Fruit fly (Drosophila melanogaster): ENCODE measurements around the gene CG14297.
A peak's percentile ranks its signal among the peaks of the same experiment; 100 is the strongest.

Gene CG14297

dm6 chr3R:18917976-18918871 lies 20.3 kb downstream of the CG14297 start (continued):
- peak; percentile 46 for TF ChIP-seq Fer3 (tag; optimal IDR thresholded peaks at IDR 0.05)
- TF ChIP-seq CrebB (tag; optimal IDR thresholded peaks at IDR 0.05) = no peak
- peak; percentile 43; the same call in 1 of the 2 replicates for TF ChIP-seq sob (GFP tag; IDR thresholded peaks at IDR 0.05)
- no peak for TF ChIP-seq CG18619 (GFP tag; optimal IDR thresholded peaks at IDR 0.05)
- peak; percentile 55 for TF ChIP-seq Hmr (GFP tag; optimal IDR thresholded peaks at IDR 0.05)
- TF ChIP-seq CG17912 (GFP tag; optimal IDR thresholded peaks at IDR 0.05) = peak; percentile 16
- peak; percentile 90 for TF ChIP-seq Med (GFP tag)
- TF ChIP-seq CG12769 (tag; optimal IDR thresholded peaks at IDR 0.05) = peak; percentile 61
- TF ChIP-seq otp (GFP tag; IDR thresholded peaks at IDR 0.05) = 0 out of 3 replicates have a peak, but pooled peaks have one; percentile 7
- TF ChIP-seq bab2 (GFP tag; optimal IDR thresholded peaks at IDR 0.05) = no peak
- peak; percentile 37; the same call in 1 of the 2 replicates for TF ChIP-seq wdn (GFP tag; IDR thresholded peaks at IDR 0.05)
- peak; percentile 19; the same call in 1 of the 2 replicates for TF ChIP-seq Rfx (GFP tag; IDR thresholded peaks at IDR 0.05)
- TF ChIP-seq HLH3B (GFP tag; IDR thresholded peaks at IDR 0.05) = peak; percentile 7; the same call in 1 of the 2 replicates
- peak; percentile 80 for TF ChIP-seq lilli (GFP tag; optimal IDR thresholded peaks at IDR 0.05)
- TF ChIP-seq CG11504 (tag; optimal IDR thresholded peaks at IDR 0.05) = peak; percentile 58
- peak; percentile 11 for TF ChIP-seq CG2678 (tag; optimal IDR thresholded peaks at IDR 0.05)
- peak; percentile 34 for TF ChIP-seq CG13296 (GFP tag; optimal IDR thresholded peaks at IDR 0.05)
- TF ChIP-seq fd3F (GFP tag; optimal IDR thresholded peaks at IDR 0.05) = no peak
- TF ChIP-seq CG13624 (GFP tag; optimal IDR thresholded peaks at IDR 0.05) = peak; percentile 43
- peak; percentile 96 for TF ChIP-seq Xrp1 (GFP tag; IDR thresholded peaks at IDR 0.05)
- TF ChIP-seq so (GFP tag; IDR thresholded peaks at IDR 0.05) = peak; percentile 35; the same call in 2 of the 3 replicates
- no peak for TF ChIP-seq CG12391 (tag; optimal IDR thresholded peaks at IDR 0.05)
- TF ChIP-seq ham (GFP tag; IDR thresholded peaks at IDR 0.05) = no peak
- TF ChIP-seq corto (GFP tag; optimal IDR thresholded peaks at IDR 0.05) = peak; percentile 59
- peak; percentile 51; the same call in 1 of the 2 replicates for TF ChIP-seq vvl (GFP tag; IDR thresholded peaks at IDR 0.05)
- peak; percentile 92 for TF ChIP-seq CTCF (GFP tag; optimal IDR thresholded peaks at IDR 0.05)
- peak; percentile 68 for TF ChIP-seq Fer1 (GFP tag; optimal IDR thresholded peaks at IDR 0.05)
- peak; percentile 71 for TF ChIP-seq caup (GFP tag; optimal IDR thresholded peaks at IDR 0.05; ENCODE audit: severe bottlenecking)
- TF ChIP-seq Ets97D (GFP tag; optimal IDR thresholded peaks at IDR 0.05) = no peak
- no peak for TF ChIP-seq NC2α (GFP tag; optimal IDR thresholded peaks at IDR 0.05)
- TF ChIP-seq Bgb (GFP tag; IDR thresholded peaks at IDR 0.05; ENCODE audit: partially characterized antibody) = peak; percentile 57; the same call in 1 of the 2 replicates
- TF ChIP-seq z (GFP tag; IDR thresholded peaks at IDR 0.05) = 0 out of 3 replicates have a peak, but pooled peaks have one; percentile 28
- 0 out of 2 replicates have a peak, but pooled peaks have one; percentile 16 for TF ChIP-seq unc-4 (GFP tag; IDR thresholded peaks at IDR 0.05; ENCODE audit: partially characterized antibody)
- no peak for TF ChIP-seq CG10267 (tag; optimal IDR thresholded peaks at IDR 0.05)
- TF ChIP-seq croc (GFP tag; conservative IDR thresholded peaks at IDR 0.05) = no peak
- TF ChIP-seq seq (GFP tag; IDR thresholded peaks at IDR 0.05) = 0 out of 2 replicates have a peak, but pooled peaks have one; percentile 45
- peak; percentile 94 for TF ChIP-seq phol (tag; optimal IDR thresholded peaks at IDR 0.05)
- TF ChIP-seq knrl (GFP tag; IDR thresholded peaks at IDR 0.05; ENCODE audit: partially characterized antibody) = peak; percentile 16; the same call in 1 of the 3 replicates
- TF ChIP-seq Ptx1 (GFP tag; IDR thresholded peaks at IDR 0.05) = no peak
- TF ChIP-seq CG14667 (GFP tag; IDR thresholded peaks at IDR 0.05) = no peak
- TF ChIP-seq E2f2 (GFP tag; IDR thresholded peaks at IDR 0.05) = 0 out of 2 replicates have a peak, but pooled peaks have one; percentile 24
- no peak for TF ChIP-seq CG4820 (GFP tag; optimal IDR thresholded peaks at IDR 0.05)
- TF ChIP-seq Ets65A (GFP tag) = peak; percentile 6
- no peak for TF ChIP-seq crol (GFP tag; IDR thresholded peaks at IDR 0.05)
- TF ChIP-seq bigmax (GFP tag; optimal IDR thresholded peaks at IDR 0.05) = no peak
- 0 out of 3 replicates have a peak, but pooled peaks have one; percentile 32 for TF ChIP-seq Dbx (GFP tag; IDR thresholded peaks at IDR 0.05)
- TF ChIP-seq sd (tag; optimal IDR thresholded peaks at IDR 0.05) = peak; percentile 13
- peak; percentile 35 for TF ChIP-seq CG17359 (tag; optimal IDR thresholded peaks at IDR 0.05)

Measured in whole organism, embryonic.